Fruit fly (Drosophila melanogaster) whole organism, embryonic: ENCODE data around the gene CG46317.
A peak's percentile ranks its signal among the peaks of the same experiment; 100 is the strongest.

Experiments used
- Ada2b ChIP-seq: fragments of 200-800 bp; sonication (Bioruptor generic); IDR thresholded peaks from 2 replicates; pipeline ENCODE4 v1.3.6; 2022; ENCODE audit warnings: missing biosample characterization, missing genetic modification characterization
- CG10431 ChIP-seq: fragments of 200-800 bp; sonication (Bioruptor generic); optimal IDR thresholded peaks from 3 replicates; lab custom pipeline; 2018; ENCODE audit warnings: missing biosample characterization, mild to moderate bottlenecking, missing genetic modification characterization
- CG11093 ChIP-seq: fragments of 200-800 bp; sonication (Bioruptor generic); IDR thresholded peaks from 3 replicates; pipeline ENCODE4 v1.3.6; 2022; ENCODE audit warnings: missing biosample characterization, missing genetic modification characterization
- CG11560 ChIP-seq: fragments of 200-800 bp; sonication (Bioruptor generic); IDR thresholded peaks from 3 replicates; pipeline ENCODE4 v1.3.6; 2022; ENCODE audit warnings: missing biosample characterization, missing genetic modification characterization
- CG11723 ChIP-seq: fragments of 200-800 bp; sonication (Bioruptor generic); optimal IDR thresholded peaks from 2 replicates; lab custom pipeline; 2017; ENCODE audit warnings: missing biosample characterization, mild to moderate bottlenecking, missing genetic modification characterization
- CG12071 ChIP-seq: fragments of 200-800 bp; sonication (Bioruptor generic); optimal IDR thresholded peaks from 3 replicates; lab custom pipeline; 2018; ENCODE audit warnings: missing biosample characterization, mild to moderate bottlenecking, missing genetic modification characterization
- CG15269 ChIP-seq: fragments of 200-800 bp; sonication (Bioruptor generic); optimal IDR thresholded peaks from 2 replicates; lab custom pipeline; 2018; ENCODE audit warnings: missing biosample characterization, mild to moderate bottlenecking, missing genetic modification characterization, moderate library complexity
- CG1529 ChIP-seq: fragments of 200-800 bp; sonication (Bioruptor generic); optimal IDR thresholded peaks from 3 replicates; lab custom pipeline; 2018; ENCODE audit warnings: missing biosample characterization, missing genetic modification characterization
- CG1603 ChIP-seq: fragments of 200-800 bp; sonication (Bioruptor generic); optimal IDR thresholded peaks from 2 replicates; lab custom pipeline; 2019; ENCODE audit warnings: missing biosample characterization, mild to moderate bottlenecking, missing genetic modification characterization, moderate library complexity
- CG17385 ChIP-seq: fragments of 200-800 bp; sonication (Bioruptor generic); optimal IDR thresholded peaks from 3 replicates; lab custom pipeline; 2018; ENCODE audit warnings: missing biosample characterization, mild to moderate bottlenecking, missing genetic modification characterization
- CG2889 ChIP-seq: fragments of 200-800 bp; sonication (Bioruptor generic); IDR thresholded peaks from 3 replicates; pipeline ENCODE4 v1.3.6; 2022; ENCODE audit warnings: missing biosample characterization, missing genetic modification characterization
- CG3065 ChIP-seq: fragments of 200-800 bp; sonication (Bioruptor generic); optimal IDR thresholded peaks from 2 replicates; lab custom pipeline; 2016; ENCODE audit warnings: missing biosample characterization, missing genetic modification characterization
- CG31224 ChIP-seq: fragments of 200-800 bp; sonication (Bioruptor generic); IDR thresholded peaks from 2 replicates; pipeline ENCODE4 v1.3.6; 2022; ENCODE audit warnings: missing biosample characterization, missing genetic modification characterization
- CG3995 ChIP-seq: fragments of 200-800 bp; sonication (Bioruptor generic); optimal IDR thresholded peaks from 3 replicates; lab custom pipeline; 2016; ENCODE audit warnings: missing biosample characterization, missing genetic modification characterization
- CG5180 ChIP-seq: fragments of 200-800 bp; sonication (Bioruptor generic); optimal IDR thresholded peaks from 3 replicates; lab custom pipeline; 2017; ENCODE audit warnings: missing biosample characterization, missing genetic modification characterization, mild to moderate bottlenecking, moderate library complexity, missing genetic modification reagents
- CG6654 ChIP-seq: fragments of 200-800 bp; sonication (Bioruptor generic); optimal IDR thresholded peaks from 2 replicates; lab custom pipeline; 2017; ENCODE audit warnings: missing biosample characterization, mild to moderate bottlenecking, missing genetic modification characterization
- CG6683 ChIP-seq: fragments of 200-800 bp; sonication (Bioruptor generic); optimal IDR thresholded peaks from 2 replicates; lab custom pipeline; 2017; ENCODE audit warnings: missing biosample characterization, mild to moderate bottlenecking, missing genetic modification characterization, missing genetic modification reagents
- CG8089 ChIP-seq: fragments of 200-800 bp; sonication (Bioruptor generic); optimal IDR thresholded peaks from 3 replicates; lab custom pipeline; 2016; ENCODE audit warnings: missing biosample characterization, missing genetic modification characterization
- CG8944 ChIP-seq: fragments of 200-800 bp; sonication (Bioruptor generic); optimal IDR thresholded peaks from 3 replicates; lab custom pipeline; 2016; ENCODE audit warnings: missing biosample characterization, missing genetic modification characterization
- CG9817 ChIP-seq: fragments of 200-800 bp; sonication (Bioruptor generic); optimal IDR thresholded peaks from 2 replicates; lab custom pipeline; 2018; ENCODE audit warnings: missing biosample characterization, mild to moderate bottlenecking, missing genetic modification characterization, moderate library complexity
- CG9932 ChIP-seq: fragments of 200-800 bp; sonication (Bioruptor generic); IDR thresholded peaks from 2 replicates; pipeline ENCODE4 v1.3.6; 2022; ENCODE audit warnings: missing biosample characterization, missing genetic modification characterization
- Dek ChIP-seq: fragments of 200-800 bp; sonication (Bioruptor generic); optimal IDR thresholded peaks from 3 replicates; lab custom pipeline; 2019; ENCODE audit warnings: missing biosample characterization, mild to moderate bottlenecking, missing genetic modification characterization, moderate library complexity
- Dfd ChIP-seq, 2 experiments: fragments of >200 bp; optimal IDR thresholded peaks; 2 replicates each; lab custom pipeline; 2017; ENCODE audit warnings: missing biosample characterization in 2 of 2, missing genetic modification characterization in 2 of 2
- E2f2 ChIP-seq: fragments of 200-800 bp; sonication (Bioruptor generic); IDR thresholded peaks from 2 replicates; pipeline ENCODE4 v1.3.6; 2022; ENCODE audit warnings: missing biosample characterization, missing genetic modification characterization
- Fer1 ChIP-seq: fragments of 200-800 bp; sonication (Bioruptor generic); optimal IDR thresholded peaks from 2 replicates; lab custom pipeline; 2017; ENCODE audit warnings: missing biosample characterization, mild to moderate bottlenecking, missing genetic modification characterization
- H15 ChIP-seq: fragments of 200-800 bp; sonication (Bioruptor generic); IDR thresholded peaks from 3 replicates; pipeline ENCODE4 v1.3.6; 2022; ENCODE audit warnings: missing biosample characterization, missing genetic modification characterization
- H2.0 ChIP-seq: fragments of 200-800 bp; sonication (Bioruptor generic); IDR thresholded peaks from 2 replicates; pipeline ENCODE4 v1.3.6; 2022; ENCODE audit warnings: missing biosample characterization, missing genetic modification characterization
- HHEX ChIP-seq: fragments of 200-800 bp; sonication (Bioruptor generic); optimal IDR thresholded peaks from 3 replicates; lab custom pipeline; 2017; ENCODE audit warnings: missing biosample characterization, mild to moderate bottlenecking, missing genetic modification characterization, missing genetic modification reagents
- Hand ChIP-seq: fragments of 200-800 bp; sonication (Bioruptor generic); optimal IDR thresholded peaks from 2 replicates; lab custom pipeline; 2017; ENCODE audit warnings: mild to moderate bottlenecking, missing biosample characterization, missing genetic modification reagents, missing genetic modification characterization
- Rfx ChIP-seq: fragments of 200-800 bp; sonication (Bioruptor generic); IDR thresholded peaks from 2 replicates; pipeline ENCODE4 v1.3.6; 2022; ENCODE audit warnings: missing biosample characterization, missing genetic modification characterization
- Side ChIP-seq: fragments of 200-800 bp; sonication (Bioruptor generic); optimal IDR thresholded peaks from 2 replicates; lab custom pipeline; 2016; ENCODE audit warnings: missing biosample characterization, missing genetic modification characterization
- Spps ChIP-seq: fragments of 200-800 bp; sonication (Bioruptor generic); optimal IDR thresholded peaks from 2 replicates; lab custom pipeline; 2018; ENCODE audit warnings: missing biosample characterization, mild to moderate bottlenecking, missing genetic modification characterization
- Usf ChIP-seq: fragments of 200-800 bp; sonication (Bioruptor generic); optimal IDR thresholded peaks from 2 replicates; lab custom pipeline; 2017; ENCODE audit warnings: missing genotype, missing biosample characterization, missing genetic modification characterization
- cwo ChIP-seq: fragments of 200-800 bp; sonication (Bioruptor generic); optimal IDR thresholded peaks from 3 replicates; lab custom pipeline; 2017; ENCODE audit warnings: missing biosample characterization, missing genetic modification characterization, mild to moderate bottlenecking, moderate library complexity, missing genetic modification reagents
- dmrt11E ChIP-seq: fragments of 200-800 bp; sonication (Bioruptor generic); optimal IDR thresholded peaks from 3 replicates; lab custom pipeline; 2018; ENCODE audit warnings: missing biosample characterization, mild to moderate bottlenecking, missing genetic modification characterization, moderate library complexity
- eve ChIP-seq, 2 experiments: fragments of >200 bp; optimal IDR thresholded peaks; 2 replicates each; lab custom pipeline; 2017; ENCODE audit warnings: missing biosample characterization in 2 of 2, missing genetic modification characterization in 2 of 2
- eyg ChIP-seq: fragments of 200-800 bp; sonication (Bioruptor generic); optimal IDR thresholded peaks from 3 replicates; lab custom pipeline; 2016; ENCODE audit warnings: missing biosample characterization, missing genetic modification characterization
- gem ChIP-seq: fragments of 200-800 bp; sonication (Bioruptor generic); optimal IDR thresholded peaks from 2 replicates; lab custom pipeline; 2019; ENCODE audit warnings: missing biosample characterization, mild to moderate bottlenecking, missing genetic modification characterization, moderate library complexity
- grau ChIP-seq: fragments of 200-800 bp; optimal IDR thresholded peaks from 3 replicates; lab custom pipeline; 2019; ENCODE audit warnings: missing biosample characterization, mild to moderate bottlenecking, missing genetic modification characterization, moderate library complexity
- gsb-n ChIP-seq: fragments of 200-800 bp; sonication (Bioruptor generic); optimal IDR thresholded peaks from 3 replicates; lab custom pipeline; 2018; ENCODE audit warnings: missing biosample characterization, mild to moderate bottlenecking, missing genetic modification characterization
- hkb ChIP-seq, 2 experiments: fragments of 200-800 bp in 1 of 2; fragments of >200 bp in 1 of 2; sonication (Bioruptor generic) in 1 of 2; IDR thresholded peaks in 1 of 2; optimal IDR thresholded peaks in 1 of 2; 2 replicates each; pipeline versions ENCODE4 v1.3.6 to Lab custom; 2017 to 2022; ENCODE audit warnings: missing biosample characterization in 1 of 2, missing genetic modification characterization in 1 of 2
- lmd ChIP-seq: fragments of 200-800 bp; sonication (Bioruptor generic); IDR thresholded peaks from 2 replicates; pipeline ENCODE4 v1.3.6; 2022; ENCODE audit warnings: missing biosample characterization, missing genetic modification characterization
- oc ChIP-seq: fragments of 200-800 bp; sonication (Bioruptor generic); optimal IDR thresholded peaks from 2 replicates; lab custom pipeline; 2018; ENCODE audit warnings: missing biosample characterization, mild to moderate bottlenecking, missing genetic modification characterization, moderate library complexity
- phol ChIP-seq: fragments of 200-800 bp; sonication (Bioruptor generic); optimal IDR thresholded peaks from 3 replicates; lab custom pipeline; 2018; ENCODE audit warnings: missing biosample characterization, mild to moderate bottlenecking, missing genetic modification characterization, moderate library complexity
- sima ChIP-seq: fragments of 200-800 bp; sonication (Bioruptor generic); optimal IDR thresholded peaks from 2 replicates; lab custom pipeline; 2016; ENCODE audit warnings: missing biosample characterization, missing genetic modification characterization
- sisA ChIP-seq: fragments of 200-800 bp; sonication (Bioruptor generic); IDR thresholded peaks from 2 replicates; pipeline ENCODE4 v1.3.6; 2022; ENCODE audit warnings: missing biosample characterization, missing genetic modification characterization
- sob ChIP-seq: fragments of 200-800 bp; sonication (Bioruptor generic); IDR thresholded peaks from 2 replicates; pipeline ENCODE4 v1.3.6; 2022; ENCODE audit warnings: missing biosample characterization, missing genetic modification characterization
- wor ChIP-seq: fragments of 200-800 bp; sonication (Bioruptor generic); IDR thresholded peaks from 2 replicates; pipeline ENCODE4 v1.3.6; 2022; ENCODE audit warnings: missing biosample characterization, missing genetic modification characterization

Gene CG46317

DNA sequence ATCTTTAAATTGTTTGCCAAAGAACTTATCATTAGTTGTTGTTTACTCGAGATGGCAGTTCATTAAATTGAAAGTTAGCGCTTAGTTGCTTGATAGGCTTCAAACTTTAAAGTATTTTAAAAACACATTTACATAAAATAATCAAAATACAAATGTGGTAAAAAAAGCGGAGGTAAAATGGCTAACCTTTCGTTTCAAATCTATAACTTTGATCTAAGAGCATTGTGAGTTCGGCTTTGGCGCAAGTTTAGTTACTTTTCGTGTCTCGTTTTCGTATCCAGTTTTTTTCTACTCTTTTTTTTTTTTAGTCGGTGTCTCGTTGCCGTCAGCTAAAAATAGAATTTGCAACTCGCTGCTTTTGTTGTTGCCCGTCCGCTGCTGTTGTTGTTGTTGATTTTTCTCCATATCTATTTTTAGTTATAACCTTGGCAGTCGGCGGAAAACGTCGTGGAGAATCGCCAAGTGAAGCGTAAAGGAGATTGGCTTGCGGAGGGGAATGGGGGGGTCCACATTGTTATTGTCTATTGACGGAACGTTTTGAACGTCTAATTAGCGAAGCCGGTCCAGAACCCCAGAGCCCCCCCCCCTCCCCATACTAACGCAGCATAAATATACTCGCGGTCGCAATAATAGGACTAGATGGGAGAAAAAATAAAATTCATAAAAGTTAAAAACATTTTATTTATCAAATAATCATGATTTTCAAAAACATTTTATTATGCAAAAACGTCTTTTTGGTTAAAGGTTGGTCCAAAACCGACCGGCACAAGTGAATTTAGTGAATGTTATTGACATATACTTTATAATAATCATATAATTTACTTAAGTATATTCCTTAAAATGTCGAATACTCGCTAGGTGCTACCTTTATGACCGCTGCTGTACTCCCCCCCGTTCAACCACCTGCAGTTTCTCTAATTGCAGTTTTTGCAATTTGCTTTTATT, 46.2 kb upstream of the CG46317 start (continued):
- TF ChIP-seq Spps (tag; lab: Kevin White, UChicago) (no peak), Hand (peak; percentile 47), CG8944 (GFP tag; lab: Kevin White, UChicago) (no peak), oc (tag; lab: Kevin White, UChicago) (no peak), Dek (tag; lab: Kevin White, UChicago) (peak; percentile 42), CG11723 (GFP tag; lab: Kevin White, UChicago) (peak; percentile 1), CG15269 (peak; percentile 62), cwo (GFP tag; lab: Kevin White, UChicago) (peak; percentile 45), E2f2 (GFP tag; lab: Robert Waterston, UW) (peak; percentile 29; the same call in 1 of the 2 replicates), gem (peak; percentile 69), hkb (optimal IDR thresholded peaks at IDR 0.05; lab: Kevin White, UChicago) (no peak), hkb (GFP tag; IDR thresholded peaks at IDR 0.05; lab: Robert Waterston, UW) (peak; percentile 45; the same call in 1 of the 2 replicates), eyg (GFP tag; lab: Kevin White, UChicago) (no peak), gsb-n (no peak), wor (GFP tag; lab: Robert Waterston, UW) (no peak), CG11093 (GFP tag; lab: Robert Waterston, UW) (0 out of 3 replicates have a peak, but pooled peaks have one; percentile 30), CG3065 (GFP tag; lab: Kevin White, UChicago) (no peak), CG1529 (no peak), Usf (GFP tag; lab: Kevin White, UChicago) (no peak), CG10431 (GFP tag; lab: Kevin White, UChicago) (no peak), CG2889 (GFP tag; lab: Robert Waterston, UW) (no peak), Dfd (GFP tag; optimal IDR thresholded peaks at IDR 0.05; lab: Kevin White, UChicago) (no peak), dmrt11E (tag; lab: Kevin White, UChicago) (no peak), CG9932 (peak; percentile 63), sima (no peak), CG12071 (no peak), Rfx (GFP tag; lab: Robert Waterston, UW) (peak; percentile 66), lmd (GFP tag; lab: Robert Waterston, UW) (peak; percentile 43; the same call in 1 of the 2 replicates), sob (GFP tag; lab: Robert Waterston, UW) (0 out of 2 replicates have a peak, but pooled peaks have one; percentile 18), H2.0 (GFP tag; lab: Robert Waterston, UW) (peak; percentile 36; the same call in 1 of the 2 replicates), CG1603 (no peak), CG5180 (peak; percentile 20), sisA (GFP tag; lab: Robert Waterston, UW) (peak; percentile 48; the same call in 1 of the 2 replicates), CG17385 (GFP tag; lab: Kevin White, UChicago) (peak; percentile 47), CG9817 (tag; lab: Kevin White, UChicago) (peak; percentile 56), grau (tag; lab: Kevin White, UChicago) (peak; percentile 75), H15 (GFP tag; lab: Robert Waterston, UW) (no peak), CG6654 (GFP tag; lab: Kevin White, UChicago) (peak; percentile 10), phol (peak; percentile 37), CG8089 (GFP tag; lab: Kevin White, UChicago) (no peak), Side (no peak), CG31224 (GFP tag; lab: Robert Waterston, UW) (0 out of 2 replicates have a peak, but pooled peaks have one; percentile 23), eve (GFP tag; optimal IDR thresholded peaks at IDR 0.05; lab: Kevin White, UChicago) (no peak), Fer1 (GFP tag; lab: Kevin White, UChicago) (peak; percentile 58), CG3995 (GFP tag; lab: Kevin White, UChicago) (no peak), Ada2b (GFP tag; lab: Robert Waterston, UW) (peak; percentile 55), HHEX (peak; percentile 59), CG11560 (tag; lab: Robert Waterston, UW) (peak; percentile 26; the same call in 1 of the 3 replicates), CG6683 (GFP tag; lab: Kevin White, UChicago) (peak; percentile 18)
